Worm (Caenorhabditis elegans) whole organism, late embryonic: ENCODE measurements around the gene snn-1.

ENCODE experiments used
- F13H6.1 ChIP-seq: sonication (generic microtip); optimal IDR thresholded peaks from 2 replicates; lab custom pipeline; 2016; ENCODE audit warnings: missing genetic modification characterization, missing compliant biosample characterization
- Y22D7AL.16 ChIP-seq: sonication (generic microtip); optimal IDR thresholded peaks from 2 replicates; lab custom pipeline; 2016; ENCODE audit warnings: missing genetic modification characterization, missing compliant biosample characterization
- ceh-14 ChIP-seq: sonication (generic microtip); optimal IDR thresholded peaks from 2 replicates; lab custom pipeline; 2016; ENCODE audit warnings: missing genotype, missing genetic modification characterization, missing compliant biosample characterization
- ceh-18 ChIP-seq: sonication (generic microtip); optimal IDR thresholded peaks from 2 replicates; lab custom pipeline; 2016; ENCODE audit warnings: missing genetic modification characterization, missing compliant biosample characterization
- ceh-19 ChIP-seq: fragments of 200-800 bp; sonication (Bioruptor generic); optimal IDR thresholded peaks from 2 replicates; lab custom pipeline; 2018; ENCODE audit warnings: mild to moderate bottlenecking, missing genetic modification characterization, missing compliant biosample characterization
- ceh-22 ChIP-seq: sonication (generic microtip); optimal IDR thresholded peaks from 2 replicates; lab custom pipeline; 2017; ENCODE audit warnings: missing biosample characterization, missing genetic modification characterization
- ceh-30 ChIP-seq: fragments of 150-350 bp; optimal IDR thresholded peaks from 2 replicates; lab custom pipeline; 2014; ENCODE audit warnings: missing biosample characterization, missing genetic modification characterization
- ceh-31 ChIP-seq: sonication (generic microtip); optimal IDR thresholded peaks from 2 replicates; lab custom pipeline; 2016; ENCODE audit warnings: missing genetic modification characterization, missing compliant biosample characterization
- ceh-45 ChIP-seq: fragments of 200-800 bp; sonication (Bioruptor generic); IDR thresholded peaks from 2 replicates; pipeline ENCODE4 v1.3.6; 2022; ENCODE audit warnings: missing genetic modification reagents, missing genetic modification characterization, missing compliant biosample characterization
- ceh-6 ChIP-seq: fragments of 200-800 bp; sonication (Bioruptor generic); optimal IDR thresholded peaks from 2 replicates; lab custom pipeline; 2018; ENCODE audit warnings: mild to moderate bottlenecking, missing genetic modification characterization, missing compliant biosample characterization
- ceh-9 ChIP-seq: sonication (generic microtip); optimal IDR thresholded peaks from 2 replicates; lab custom pipeline; 2016; ENCODE audit warnings: mild to moderate bottlenecking, missing genetic modification characterization, inconsistent platforms, missing compliant biosample characterization
- elt-2 ChIP-seq: sonication (generic microtip); optimal IDR thresholded peaks from 2 replicates; lab custom pipeline; 2016; ENCODE audit warnings: missing genetic modification reagents, missing genetic modification characterization, missing compliant biosample characterization
- elt-4 ChIP-seq: sonication (generic microtip); optimal IDR thresholded peaks from 2 replicates; lab custom pipeline; 2016; ENCODE audit warnings: missing genetic modification characterization, missing compliant biosample characterization
- fax-1 ChIP-seq: sonication (generic microtip); optimal IDR thresholded peaks from 2 replicates; lab custom pipeline; 2016; ENCODE audit warnings: missing genotype, missing genetic modification characterization, missing compliant biosample characterization
- fkh-10 ChIP-seq: fragments of 150-350 bp; optimal IDR thresholded peaks from 2 replicates; lab custom pipeline; 2014; ENCODE audit warnings: missing biosample characterization, missing genetic modification reagents, missing genetic modification characterization
- hlh-15 ChIP-seq: sonication (generic microtip); optimal IDR thresholded peaks from 2 replicates; lab custom pipeline; 2016; ENCODE audit warnings: missing genetic modification characterization, missing compliant biosample characterization
- hlh-6 ChIP-seq: sonication (generic microtip); optimal IDR thresholded peaks from 2 replicates; lab custom pipeline; 2016; ENCODE audit warnings: missing genotype, missing genetic modification characterization, missing compliant biosample characterization
- hlh-8 ChIP-seq: sonication (generic microtip); optimal IDR thresholded peaks from 2 replicates; lab custom pipeline; 2016; ENCODE audit warnings: missing genotype, missing genetic modification characterization, missing compliant biosample characterization
- lim-6 ChIP-seq: sonication (generic microtip); optimal IDR thresholded peaks from 2 replicates; lab custom pipeline; 2016; ENCODE audit warnings: missing genetic modification characterization, missing compliant biosample characterization
- lin-11 ChIP-seq: fragments of 200-800 bp; sonication (Bioruptor generic); optimal IDR thresholded peaks from 2 replicates; lab custom pipeline; 2018; ENCODE audit warnings: mild to moderate bottlenecking, missing genetic modification characterization, missing compliant biosample characterization
- madf-2 ChIP-seq: sonication (generic microtip); optimal IDR thresholded peaks from 2 replicates; lab custom pipeline; 2017; ENCODE audit warnings: missing genetic modification characterization, missing compliant biosample characterization
- mec-3 ChIP-seq: sonication (generic microtip); optimal IDR thresholded peaks from 2 replicates; lab custom pipeline; 2016; ENCODE audit warnings: borderline replicate concordance, missing genetic modification characterization, missing compliant biosample characterization
- npax-4 ChIP-seq: sonication (generic microtip); optimal IDR thresholded peaks from 2 replicates; lab custom pipeline; 2016; ENCODE audit warnings: missing genetic modification characterization, missing compliant biosample characterization
- odd-2 ChIP-seq: sonication (generic microtip); optimal IDR thresholded peaks from 2 replicates; lab custom pipeline; 2017; ENCODE audit warnings: antibody characterized with exemption, mild to moderate bottlenecking, missing genetic modification characterization, missing compliant biosample characterization
- pag-3 ChIP-seq: sonication (generic microtip); optimal IDR thresholded peaks from 2 replicates; lab custom pipeline; 2016; ENCODE audit warnings: missing compliant biosample characterization, missing genetic modification characterization, borderline replicate concordance
- pax-1 ChIP-seq: fragments of 150-350 bp; optimal IDR thresholded peaks from 2 replicates; lab custom pipeline; 2014; ENCODE audit warnings: missing biosample characterization, missing genetic modification characterization
- pha-2 ChIP-seq: sonication (generic microtip); optimal IDR thresholded peaks from 2 replicates; lab custom pipeline; 2017; ENCODE audit warnings: mild to moderate bottlenecking, missing genetic modification characterization, missing compliant biosample characterization
- pha-4 ChIP-seq: fragments of 150-350 bp; optimal IDR thresholded peaks from 2 replicates; lab custom pipeline; 2018; ENCODE audit warnings: missing biosample characterization, missing genetic modification reagents, missing genetic modification characterization
- rnt-1 ChIP-seq: sonication (generic microtip); optimal IDR thresholded peaks from 2 replicates; lab custom pipeline; 2016; ENCODE audit warnings: missing genetic modification characterization, missing compliant biosample characterization
- sox-4 ChIP-seq: sonication (generic microtip); optimal IDR thresholded peaks from 2 replicates; lab custom pipeline; 2017; ENCODE audit warnings: mild to moderate bottlenecking, missing genetic modification characterization, inconsistent platforms, missing compliant biosample characterization
- tbx-2 ChIP-seq: sonication (generic microtip); optimal IDR thresholded peaks from 2 replicates; lab custom pipeline; 2016; ENCODE audit warnings: missing genetic modification characterization, missing compliant biosample characterization
- tbx-7 ChIP-seq: sonication (generic microtip); optimal IDR thresholded peaks from 2 replicates; lab custom pipeline; 2016; ENCODE audit warnings: missing genotype, missing genetic modification characterization, missing compliant biosample characterization
- unc-42 ChIP-seq: sonication (generic microtip); optimal IDR thresholded peaks from 2 replicates; lab custom pipeline; 2016; ENCODE audit warnings: missing genotype, missing genetic modification characterization, missing compliant biosample characterization
- zip-5 ChIP-seq: sonication (generic microtip); optimal IDR thresholded peaks from 2 replicates; lab custom pipeline; 2016; ENCODE audit warnings: missing genetic modification characterization, missing compliant biosample characterization
- ztf-16 ChIP-seq: sonication (generic microtip); optimal IDR thresholded peaks from 2 replicates; lab custom pipeline; 2017; ENCODE audit warnings: missing genetic modification characterization, missing compliant biosample characterization

snn-1 gene

DNA sequence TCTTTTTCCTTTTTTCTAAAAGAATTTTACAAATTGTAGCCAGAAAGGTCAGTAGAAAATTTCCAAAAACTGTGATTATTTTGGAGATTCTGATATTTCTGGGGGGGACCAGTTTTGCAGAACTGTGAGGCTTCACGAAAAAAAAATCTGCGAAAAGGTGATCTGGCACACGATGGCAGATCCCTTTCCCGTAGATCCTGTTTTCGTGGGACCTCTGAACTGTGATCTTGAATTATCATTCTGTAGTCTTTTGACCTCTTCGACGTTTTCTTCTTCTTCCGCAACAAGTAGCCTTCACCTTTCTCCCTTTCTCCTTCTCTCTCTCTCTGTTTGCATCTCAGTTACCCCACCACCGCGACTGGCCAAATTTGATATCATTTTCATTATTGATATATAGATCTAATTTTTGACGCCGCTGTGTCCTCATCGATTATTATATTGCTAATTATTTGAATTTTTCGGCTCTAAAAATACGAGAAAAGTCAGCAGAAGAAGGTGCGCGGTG, 39.1 kb upstream of the snn-1 start (continued):
- TF ChIP-seq ceh-6 (GFP tag; lab: Kevin White, UChicago) (no peak), pha-2 (no peak), sox-4 (tag; lab: Kevin White, UChicago) (no peak)

DNA sequence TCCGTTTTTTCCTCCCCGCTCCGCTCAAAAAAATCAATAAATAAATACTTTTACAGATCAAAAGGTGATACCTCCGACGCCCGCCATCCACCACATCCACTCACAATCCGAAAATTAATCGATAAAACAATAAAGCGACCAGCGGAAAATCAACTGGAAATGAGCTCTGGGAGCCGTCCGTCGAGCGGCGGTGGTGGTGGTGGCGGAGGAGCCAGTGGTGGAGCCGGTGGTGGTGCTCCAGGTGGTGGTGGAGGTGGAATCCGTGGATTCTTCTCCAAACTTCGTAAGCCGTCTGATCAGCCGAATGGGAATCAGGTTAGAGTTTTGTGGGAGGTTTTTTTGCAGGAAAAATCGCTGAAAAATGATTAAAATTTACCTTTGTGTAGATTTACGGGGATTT, 33.0 kb upstream of the snn-1 start, which contains the start of gene egl-4:
Gene egl-4, plus strand, starts transcription at position 160 of the 400 bp plus-strand sequence.
- TF ChIP-seq pag-3 (tag; lab: Kevin White, UChicago) (no peak), pha-2 (no peak), hlh-15 (no peak), unc-42 (tag; lab: Kevin White, UChicago) (no peak), elt-2 (no peak), mec-3 (tag; lab: Kevin White, UChicago) (no peak), pha-4 (no peak), ceh-18 (tag; lab: Kevin White, UChicago) (no peak), zip-5 (no peak)

DNA sequence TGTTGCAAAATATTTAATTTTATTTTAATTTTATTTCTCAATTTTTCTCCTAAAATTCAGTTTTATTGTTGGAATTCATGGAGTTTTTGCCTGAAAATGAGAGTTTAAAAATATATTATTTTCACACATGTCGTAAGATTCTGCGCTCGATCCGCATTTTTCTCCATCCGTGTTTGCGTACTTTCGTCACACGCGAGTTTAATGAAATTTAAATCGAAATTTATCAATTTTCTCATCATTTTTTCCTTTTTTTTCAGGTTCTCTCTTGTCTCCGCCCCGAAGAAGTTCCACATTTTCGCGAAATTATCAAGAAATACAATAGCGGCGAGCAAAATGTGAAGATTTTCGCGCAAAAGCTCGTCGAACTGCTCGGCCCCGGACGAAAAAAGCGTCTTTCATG, 31.5 kb upstream of the snn-1 start:
- peak; percentile 67 for TF ChIP-seq unc-42 (tag; lab: Kevin White, UChicago)
- TF ChIP-seq odd-2 = no peak
- TF ChIP-seq, all 69 proteins: peak for 1

DNA sequence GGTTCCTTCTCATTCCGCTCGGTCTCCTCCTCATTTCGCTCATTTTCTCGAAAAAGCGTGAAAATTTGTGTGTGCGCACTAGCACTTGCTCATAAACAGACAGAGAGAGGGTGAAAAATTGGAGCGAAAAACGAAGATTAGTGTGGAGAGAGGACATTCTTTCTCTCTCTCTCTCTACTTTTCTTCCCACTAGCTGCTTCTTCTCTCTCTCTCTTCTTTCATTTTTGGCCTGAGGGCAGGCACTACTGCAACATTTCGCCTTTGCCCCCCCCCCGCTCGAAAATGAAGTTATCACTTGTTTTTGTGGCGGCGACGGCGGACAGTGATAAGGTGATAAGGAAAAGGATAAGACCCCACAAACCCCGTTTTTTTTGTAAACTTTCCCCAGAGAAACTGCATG, 30.1 kb upstream of the snn-1 start:
- no peak for TF ChIP-seq hlh-15
- TF ChIP-seq ceh-45 (GFP tag; lab: Robert Waterston, UW) = no peak
- TF ChIP-seq pax-1 (tag; lab: Kevin White, UChicago) = no peak
- TF ChIP-seq tbx-7 = no peak
- TF ChIP-seq ztf-16 (tag; lab: Kevin White, UChicago) = no peak
- TF ChIP-seq fkh-10 (GFP tag; lab: Kevin White, UChicago) = no peak
- TF ChIP-seq elt-2 = peak; percentile 87
- peak; percentile 9 for TF ChIP-seq tbx-2
- no peak for TF ChIP-seq ceh-22 (tag; lab: Kevin White, UChicago)
- no peak for TF ChIP-seq madf-2
- TF ChIP-seq hlh-6 (tag; lab: Kevin White, UChicago) = no peak
- TF ChIP-seq ceh-31 (tag; lab: Kevin White, UChicago) = peak; percentile 21
- TF ChIP-seq mec-3 (tag; lab: Kevin White, UChicago) = no peak
- no peak for TF ChIP-seq ceh-9
- TF ChIP-seq zip-5 = no peak
- TF ChIP-seq lin-11 (tag; lab: Kevin White, UChicago) = no peak
- peak; percentile 49 for TF ChIP-seq lim-6 (tag; lab: Kevin White, UChicago)
- no peak for TF ChIP-seq Y22D7AL.16
- TF ChIP-seq unc-42 (tag; lab: Kevin White, UChicago) = peak; percentile 68
- TF ChIP-seq ceh-6 (GFP tag; lab: Kevin White, UChicago) = no peak
- no peak for TF ChIP-seq F13H6.1 (tag; lab: Kevin White, UChicago)
- no peak for TF ChIP-seq hlh-8 (tag; lab: Kevin White, UChicago)
- TF ChIP-seq fax-1 = no peak
- TF ChIP-seq ceh-14 = peak; percentile 59

DNA sequence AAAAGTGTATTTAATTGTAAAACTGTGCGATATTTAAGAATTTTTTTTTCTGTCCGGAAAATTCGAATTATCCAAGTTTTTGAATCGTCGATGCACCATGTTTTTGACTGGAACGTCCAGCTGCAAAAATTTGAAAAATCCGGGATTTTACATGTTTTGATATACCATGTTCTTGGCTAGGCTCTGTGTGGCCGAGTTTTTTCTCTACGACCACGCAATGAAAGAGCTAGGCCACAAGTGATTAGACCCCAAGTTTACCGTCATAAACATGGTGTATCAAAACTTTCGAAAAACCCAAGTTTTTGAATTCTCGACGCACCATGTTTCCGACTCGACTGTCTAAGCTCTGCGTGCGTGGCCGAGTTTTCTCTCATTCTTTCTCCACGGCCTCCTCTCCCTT, 29.7 kb upstream of the snn-1 start:
- no peak for TF ChIP-seq hlh-6 (tag; lab: Kevin White, UChicago)
- no peak for TF ChIP-seq elt-4 (tag; lab: Kevin White, UChicago)
- no peak for TF ChIP-seq tbx-7
- no peak for TF ChIP-seq ceh-30 (tag; lab: Kevin White, UChicago)
- no peak for TF ChIP-seq lim-6 (tag; lab: Kevin White, UChicago)
- TF ChIP-seq elt-2 = no peak
- no peak for TF ChIP-seq ceh-19
- TF ChIP-seq rnt-1 (tag; lab: Kevin White, UChicago) = no peak
- TF ChIP-seq npax-4 (tag; lab: Kevin White, UChicago) = no peak
